Fruit fly (Drosophila melanogaster): ENCODE results near the gene Cyp12e1.

The Cyp12e1 gene

dm6 chr3R:10479439-10479838 lies 44.9 kb downstream of the Cyp12e1 start:
- TF ChIP-seq N (GFP tag; optimal IDR thresholded peaks at IDR 0.05) (no peak), CG32264 (GFP tag; optimal IDR thresholded peaks at IDR 0.05) (no peak), rgr (GFP tag; optimal IDR thresholded peaks at IDR 0.05) (no peak), HLH106 (tag; optimal IDR thresholded peaks at IDR 0.05) (no peak), Dif (GFP tag; optimal IDR thresholded peaks at IDR 0.05; ENCODE audit: partially characterized antibody) (no peak), Hr83 (GFP tag; optimal IDR thresholded peaks at IDR 0.05; ENCODE audit: poor library complexity, severe bottlenecking) (no peak), jim (GFP tag; optimal IDR thresholded peaks at IDR 0.05) (no peak), GATAd (GFP tag; optimal IDR thresholded peaks at IDR 0.05) (no peak), OdsH (GFP tag; optimal IDR thresholded peaks at IDR 0.05) (no peak), Dfd (GFP tag; optimal IDR thresholded peaks at IDR 0.05) (peak; percentile 70), Hr78 (GFP tag; optimal IDR thresholded peaks at IDR 0.05) (no peak), Rel (GFP tag; optimal IDR thresholded peaks at IDR 0.05) (no peak), Rel (tag; optimal IDR thresholded peaks at IDR 0.05) (peak; percentile 76), Vsx2 (GFP tag; optimal IDR thresholded peaks at IDR 0.05; ENCODE audit: partially characterized antibody) (no peak), Myc (optimal IDR thresholded peaks at IDR 0.05) (no peak), woc (GFP tag; optimal IDR thresholded peaks at IDR 0.05) (no peak), Sp1 (GFP tag; optimal IDR thresholded peaks at IDR 0.05) (no peak), lola (GFP tag; optimal IDR thresholded peaks at IDR 0.05) (no peak)
